Fruit fly (Drosophila melanogaster): ENCODE results near the gene CG13048.

DNA sequence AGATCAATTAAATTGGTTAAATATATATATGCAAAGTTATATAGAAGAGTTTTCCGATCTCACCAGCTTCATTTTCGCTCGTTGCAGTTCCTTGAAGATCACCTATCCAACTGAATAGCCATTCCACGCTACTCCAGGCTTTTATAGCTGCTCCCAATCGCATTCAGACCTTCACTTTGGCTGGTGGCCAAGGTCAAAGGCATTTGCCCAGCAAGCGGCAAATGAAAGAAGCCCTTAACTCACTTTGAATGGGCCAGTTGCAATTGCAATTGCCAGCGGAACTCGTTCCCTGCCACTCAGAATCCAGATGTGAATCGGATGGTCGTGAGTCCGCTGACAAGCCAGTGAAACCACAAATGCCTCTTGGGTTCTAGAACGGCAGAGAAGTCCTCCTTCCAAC is 22.2 kb downstream of the CG13048 start, which contains the start of gene CG34247:
- TF ChIP-seq psq (optimal IDR thresholded peaks at IDR 0.05), result no peak
- no peak for TF ChIP-seq Sin3A (optimal IDR thresholded peaks at IDR 0.05)

All from Kc167 (cell line).